Worm (Caenorhabditis elegans) whole organism, L3 larva: ENCODE measurements around the gene R148.4.

Experiments
- nhr-11 ChIP-seq: fragments of 150-350 bp; optimal IDR thresholded peaks from 2 replicates; lab custom pipeline; 2014; ENCODE audit warnings: missing biosample characterization, missing genetic modification characterization
- nhr-67 ChIP-seq: fragments of 150-350 bp; optimal IDR thresholded peaks from 2 replicates; lab custom pipeline; 2014; ENCODE audit warnings: missing biosample characterization, missing genetic modification characterization
- nhr-76 ChIP-seq: fragments of 150-350 bp; sonication (generic microtip); optimal IDR thresholded peaks from 5 replicates; lab custom pipeline; 2014; ENCODE audit warnings: missing biosample characterization, missing genetic modification characterization

- TF ChIP-seq nhr-67 (tag; lab: Kevin White, UChicago) (no peak), nhr-11 (tag; lab: Kevin White, UChicago) (no peak), nhr-76 (tag; lab: Kevin White, UChicago) (no peak)
Observed at ce11 chrIII:3188564-3188963, 17.2 kb downstream of the R148.4 start.
